Worm (Caenorhabditis elegans): ENCODE data around the gene crh-1.

DNA sequence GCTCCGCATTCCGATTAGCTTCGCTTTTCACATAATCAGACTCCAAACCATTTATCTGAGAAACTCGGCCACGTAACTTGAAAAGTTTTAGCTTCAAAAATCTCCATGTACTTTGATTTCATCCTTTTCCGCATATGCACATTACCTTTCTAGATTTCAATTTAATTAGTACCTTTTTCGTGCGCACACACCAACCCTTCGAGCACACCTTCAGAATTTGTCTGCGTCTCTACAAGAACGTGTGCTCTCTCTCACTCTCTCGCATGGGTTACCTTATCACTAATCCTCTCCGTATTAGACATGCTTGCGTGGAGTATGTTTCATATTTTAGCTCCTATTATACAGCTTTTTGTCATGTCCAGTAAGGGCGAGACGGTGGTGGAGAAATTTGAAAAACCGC lies 48.0 kb upstream of the crh-1 start, which contains the start of gene Y66D12A.30:
- TF ChIP-seq unc-39 (tag; optimal IDR thresholded peaks at IDR 0.05) (no peak), nhr-12 (tag; optimal IDR thresholded peaks at IDR 0.05) (no peak), sma-3 (GFP tag; optimal IDR thresholded peaks at IDR 0.05) (no peak), nhr-23 (tag; optimal IDR thresholded peaks at IDR 0.05) (no peak), nhr-77 (tag; optimal IDR thresholded peaks at IDR 0.05) (no peak), ztf-11 (tag; optimal IDR thresholded peaks at IDR 0.05) (no peak)
